Fruit fly (Drosophila melanogaster) whole organism, embryonic: ENCODE results near the gene TTLL6B.

Experiments used
- BEAF-32 ChIP-seq: fragments of 200-800 bp; sonication (Bioruptor generic); optimal IDR thresholded peaks from 3 replicates; lab custom pipeline; 2017; ENCODE audit warnings: missing biosample characterization, missing genetic modification characterization, mild to moderate bottlenecking, moderate library complexity, missing genetic modification reagents
- CG10543 ChIP-seq: fragments of 200-800 bp; sonication (Bioruptor generic); optimal IDR thresholded peaks from 3 replicates; lab custom pipeline; 2017; ENCODE audit warnings: missing biosample characterization, mild to moderate bottlenecking, missing genetic modification characterization, moderate library complexity
- CG10654 ChIP-seq: fragments of 200-800 bp; sonication (Bioruptor generic); optimal IDR thresholded peaks from 2 replicates; lab custom pipeline; 2016; ENCODE audit warnings: missing biosample characterization, missing genetic modification characterization
- CG10959 ChIP-seq: fragments of 200-800 bp; sonication (Bioruptor generic); IDR thresholded peaks from 2 replicates; pipeline ENCODE4 v1.3.6; 2022; ENCODE audit warnings: missing biosample characterization, missing genetic modification characterization
- CG12219 ChIP-seq: fragments of 200-800 bp; sonication (Bioruptor generic); optimal IDR thresholded peaks from 3 replicates; lab custom pipeline; 2018; ENCODE audit warnings: missing biosample characterization, mild to moderate bottlenecking, missing genetic modification characterization
- CG12391 ChIP-seq: fragments of 200-800 bp; sonication (Bioruptor generic); optimal IDR thresholded peaks from 3 replicates; lab custom pipeline; 2018; ENCODE audit warnings: missing biosample characterization, mild to moderate bottlenecking, missing genetic modification characterization, moderate library complexity
- CG12942 ChIP-seq: fragments of 200-800 bp; sonication (Bioruptor generic); optimal IDR thresholded peaks from 3 replicates; lab custom pipeline; 2016; ENCODE audit warnings: missing biosample characterization, missing genetic modification characterization
- CG13624 ChIP-seq: fragments of 200-800 bp; sonication (Bioruptor generic); optimal IDR thresholded peaks from 2 replicates; lab custom pipeline; 2016; ENCODE audit warnings: missing biosample characterization, missing genetic modification characterization
- CG15073 ChIP-seq: fragments of 200-800 bp; sonication (Bioruptor generic); optimal IDR thresholded peaks from 2 replicates; lab custom pipeline; 2016; ENCODE audit warnings: missing biosample characterization, missing genetic modification characterization
- CG17361 ChIP-seq: fragments of 200-800 bp; sonication (Bioruptor generic); IDR thresholded peaks from 3 replicates; pipeline ENCODE4 v1.3.6; 2022; ENCODE audit warnings: missing biosample characterization, missing genetic modification characterization
- CG17612 ChIP-seq: fragments of 200-800 bp; sonication (Bioruptor generic); IDR thresholded peaks from 2 replicates; pipeline ENCODE4 v1.3.6; 2022; ENCODE audit warnings: missing biosample characterization, missing genetic modification characterization
- CG17802 ChIP-seq: fragments of 200-800 bp; sonication (Bioruptor generic); optimal IDR thresholded peaks from 2 replicates; lab custom pipeline; 2018; ENCODE audit warnings: missing biosample characterization, mild to moderate bottlenecking, missing genetic modification characterization, moderate library complexity
- CG2120 ChIP-seq: fragments of 200-800 bp; sonication (Bioruptor generic); optimal IDR thresholded peaks from 3 replicates; lab custom pipeline; 2016; ENCODE audit warnings: missing biosample characterization, missing genetic modification characterization
- CG2875 ChIP-seq: fragments of 200-800 bp; sonication (Bioruptor generic); optimal IDR thresholded peaks from 2 replicates; lab custom pipeline; 2017; ENCODE audit warnings: missing biosample characterization, mild to moderate bottlenecking, missing genetic modification characterization, missing genetic modification reagents
- CG2889 ChIP-seq: fragments of 200-800 bp; sonication (Bioruptor generic); IDR thresholded peaks from 3 replicates; pipeline ENCODE4 v1.3.6; 2022; ENCODE audit warnings: missing biosample characterization, missing genetic modification characterization
- CG3065 ChIP-seq: fragments of 200-800 bp; sonication (Bioruptor generic); optimal IDR thresholded peaks from 2 replicates; lab custom pipeline; 2016; ENCODE audit warnings: missing biosample characterization, missing genetic modification characterization
- CG33557 ChIP-seq: fragments of 200-800 bp; sonication (Bioruptor generic); optimal IDR thresholded peaks from 2 replicates; lab custom pipeline; 2019; ENCODE audit warnings: missing biosample characterization, mild to moderate bottlenecking, missing genetic modification characterization, moderate library complexity
- CG4820 ChIP-seq: fragments of 200-800 bp; sonication (Bioruptor generic); optimal IDR thresholded peaks from 3 replicates; lab custom pipeline; 2016; ENCODE audit warnings: missing biosample characterization, missing genetic modification characterization
- CG7556 ChIP-seq: fragments of 200-800 bp; sonication (Bioruptor generic); optimal IDR thresholded peaks from 2 replicates; lab custom pipeline; 2017; ENCODE audit warnings: missing biosample characterization, mild to moderate bottlenecking, missing genetic modification characterization
- CG8765 ChIP-seq: fragments of 200-800 bp; sonication (Bioruptor generic); IDR thresholded peaks from 2 replicates; pipeline ENCODE4 v1.3.6; 2022; ENCODE audit warnings: missing biosample characterization, missing genetic modification characterization
- CG9876 ChIP-seq: fragments of 200-800 bp; sonication (Bioruptor generic); optimal IDR thresholded peaks from 2 replicates; lab custom pipeline; 2016; ENCODE audit warnings: missing biosample characterization, missing genetic modification characterization
- CHES-1-like ChIP-seq: fragments of 200-800 bp; sonication (Bioruptor generic); optimal IDR thresholded peaks from 2 replicates; lab custom pipeline; 2016; ENCODE audit warnings: missing biosample characterization, missing genetic modification characterization
- CTCF ChIP-seq: fragments of 200-800 bp; sonication (Bioruptor generic); optimal IDR thresholded peaks from 2 replicates; lab custom pipeline; 2017; ENCODE audit warnings: missing biosample characterization, mild to moderate bottlenecking, missing genetic modification characterization, moderate library complexity
- D19B ChIP-seq: fragments of 200-800 bp; sonication (Bioruptor generic); optimal IDR thresholded peaks from 2 replicates; lab custom pipeline; 2017; ENCODE audit warnings: missing biosample characterization, mild to moderate bottlenecking, missing genetic modification characterization
- HLH54F ChIP-seq: fragments of 200-800 bp; sonication (Bioruptor generic); optimal IDR thresholded peaks from 3 replicates; lab custom pipeline; 2016; ENCODE audit warnings: missing biosample characterization, missing genetic modification characterization
- HmgD ChIP-seq: fragments of 200-800 bp; sonication (Bioruptor generic); optimal IDR thresholded peaks from 3 replicates; lab custom pipeline; 2016; ENCODE audit warnings: missing biosample characterization, missing genetic modification characterization
- Hr3 ChIP-seq: fragments of 200-800 bp; sonication (Bioruptor generic); optimal IDR thresholded peaks from 3 replicates; lab custom pipeline; 2016; ENCODE audit warnings: missing biosample characterization, missing genetic modification characterization
- Kr ChIP-seq: fragments of 200-800 bp; sonication (Bioruptor generic); optimal IDR thresholded peaks from 2 replicates; lab custom pipeline; 2017; ENCODE audit warnings: missing biosample characterization, mild to moderate bottlenecking, missing genetic modification characterization
- Lhr ChIP-seq: fragments of 200-800 bp; sonication (Bioruptor generic); optimal IDR thresholded peaks from 3 replicates; lab custom pipeline; 2017; ENCODE audit warnings: mild to moderate bottlenecking, missing biosample characterization, missing genetic modification reagents, missing genetic modification characterization
- Med ChIP-seq: fragments of 200-800 bp; sonication (Bioruptor generic); peaks from one replicate; lab custom pipeline; 2016; ENCODE audit warnings: missing biosample characterization, missing genetic modification characterization, mild to moderate bottlenecking, inconsistent platforms, moderate library complexity
- Mes4 ChIP-seq: fragments of 200-800 bp; sonication (Bioruptor generic); optimal IDR thresholded peaks from 2 replicates; lab custom pipeline; 2016; ENCODE audit warnings: missing biosample characterization, missing genetic modification characterization
- Optix ChIP-seq: fragments of 200-800 bp; sonication (Bioruptor generic); IDR thresholded peaks from 3 replicates; pipeline ENCODE4 v1.3.6; 2022; ENCODE audit warnings: missing biosample characterization, missing genetic modification characterization
- Poxn ChIP-seq: fragments of 200-800 bp; sonication (Bioruptor generic); IDR thresholded peaks from 2 replicates; pipeline ENCODE4 v1.3.6; 2022; ENCODE audit warnings: missing biosample characterization, missing genetic modification characterization
- Trl ChIP-seq, 3 experiments: fragments of >200 bp in 2 of 3; fragments of 200-800 bp in 1 of 3; sonication (Bioruptor generic) in 1 of 3; optimal IDR thresholded peaks; 2 replicates in 1 of 3; 3 replicates in 2 of 3; lab custom pipeline; 2016 to 2017; ENCODE audit warnings: missing biosample characterization in 1 of 3, missing genetic modification characterization in 1 of 3
- al ChIP-seq: fragments of 200-800 bp; sonication (Bioruptor generic); IDR thresholded peaks from 2 replicates; pipeline ENCODE4 v1.3.6; 2022; ENCODE audit warnings: missing biosample characterization, missing genetic modification characterization
- gce ChIP-seq: fragments of 200-800 bp; sonication (Bioruptor generic); IDR thresholded peaks from 3 replicates; pipeline ENCODE4 v1.3.6; 2022; ENCODE audit warnings: missing biosample characterization, missing genetic modification characterization
- gsb-n ChIP-seq: fragments of 200-800 bp; sonication (Bioruptor generic); optimal IDR thresholded peaks from 3 replicates; lab custom pipeline; 2018; ENCODE audit warnings: missing biosample characterization, mild to moderate bottlenecking, missing genetic modification characterization
- ham ChIP-seq: fragments of 200-800 bp; sonication (Bioruptor generic); IDR thresholded peaks from 2 replicates; pipeline ENCODE4 v1.3.6; 2022; ENCODE audit warnings: missing biosample characterization, missing genetic modification characterization
- hb ChIP-seq: fragments of 200-800 bp; sonication (Bioruptor generic); IDR thresholded peaks from 3 replicates; pipeline ENCODE4 v1.3.6; 2022; ENCODE audit warnings: missing biosample characterization, missing genetic modification characterization; ENCODE audit not compliant: partially characterized antibody
- insv ChIP-seq, 2 experiments: fragments of 200-800 bp; sonication (Bioruptor generic); optimal IDR thresholded peaks; 3 replicates each; lab custom pipeline; 2016 to 2018; ENCODE audit warnings: missing biosample characterization in 2 of 2, missing genetic modification characterization in 2 of 2
- jing ChIP-seq: fragments of 200-800 bp; sonication (Bioruptor generic); optimal IDR thresholded peaks from 2 replicates; lab custom pipeline; 2018; ENCODE audit warnings: missing biosample characterization, mild to moderate bottlenecking, missing genetic modification characterization
- kni ChIP-seq: fragments of 200-800 bp; sonication (Bioruptor generic); optimal IDR thresholded peaks from 3 replicates; lab custom pipeline; 2017; ENCODE audit warnings: mild to moderate bottlenecking, missing biosample characterization, missing genetic modification reagents, missing genetic modification characterization
- pan ChIP-seq, 4 experiments: fragments of >200 bp in 3 of 4; fragments of 200-800 bp in 1 of 4; sonication (Bioruptor generic) in 1 of 4; optimal IDR thresholded peaks in 3 of 4; IDR thresholded peaks in 1 of 4; 2 replicates each; pipeline versions ENCODE4 v1.3.6 to Lab custom; 2017 to 2022; ENCODE audit warnings: missing biosample characterization in 2 of 4, missing genetic modification characterization in 2 of 4, mixed read lengths in 1 of 4
- pho ChIP-seq: fragments of 200-800 bp; sonication (Bioruptor generic); optimal IDR thresholded peaks from 2 replicates; lab custom pipeline; 2016; ENCODE audit warnings: missing biosample characterization, missing genetic modification characterization
- pita ChIP-seq: fragments of 200-800 bp; sonication (Bioruptor generic); optimal IDR thresholded peaks from 2 replicates; lab custom pipeline; 2017; ENCODE audit warnings: missing biosample characterization, mild to moderate bottlenecking, missing genetic modification characterization
- salm ChIP-seq: fragments of 200-800 bp; sonication (Bioruptor generic); optimal IDR thresholded peaks from 2 replicates; lab custom pipeline; 2018; ENCODE audit warnings: missing biosample characterization, mild to moderate bottlenecking, missing genetic modification characterization
- stwl ChIP-seq: fragments of 200-800 bp; sonication (Bioruptor generic); optimal IDR thresholded peaks from 3 replicates; lab custom pipeline; 2018; ENCODE audit warnings: missing biosample characterization, mild to moderate bottlenecking, missing genetic modification characterization, moderate library complexity
- sug ChIP-seq: fragments of 200-800 bp; optimal IDR thresholded peaks from 2 replicates; lab custom pipeline; 2019; ENCODE audit warnings: missing biosample characterization, mild to moderate bottlenecking, missing genetic modification characterization, moderate library complexity
- tin ChIP-seq: fragments of 200-800 bp; sonication (Bioruptor generic); optimal IDR thresholded peaks from 3 replicates; lab custom pipeline; 2016; ENCODE audit warnings: missing biosample characterization, missing genetic modification characterization
- trh ChIP-seq: fragments of 200-800 bp; sonication (Bioruptor generic); optimal IDR thresholded peaks from 2 replicates; lab custom pipeline; 2016; ENCODE audit warnings: missing biosample characterization, missing genetic modification characterization
- wdn ChIP-seq: fragments of 200-800 bp; sonication (Bioruptor generic); IDR thresholded peaks from 2 replicates; pipeline ENCODE4 v1.3.6; 2022; ENCODE audit warnings: missing biosample characterization, missing genetic modification characterization

TTLL6B gene

dm6 chr3R:27246264-27246663 lies 4.5 kb downstream of the TTLL6B start (continued):
- TF ChIP-seq CG3065 (peak; percentile 12), CG33557 (GFP tag; lab: Kevin White, UChicago) (peak; percentile 89), CG7556 (peak; percentile 86), sug (tag; lab: Kevin White, UChicago) (peak; percentile 77), HLH54F (GFP tag; lab: Kevin White, UChicago) (no peak), pita (GFP tag; lab: Kevin White, UChicago) (no peak), Hr3 (peak; percentile 68), CG2875 (peak; percentile 59), stwl (no peak), HmgD (GFP tag; lab: Kevin White, UChicago) (no peak), CG10543 (GFP tag; lab: Kevin White, UChicago) (peak; percentile 13), CG8765 (no peak), CG2120 (GFP tag; lab: Kevin White, UChicago) (peak; percentile 31), salm (peak; percentile 82), ham (GFP tag; lab: Robert Waterston, UW) (no peak), hb (no peak), wdn (GFP tag; lab: Robert Waterston, UW) (no peak), BEAF-32 (GFP tag; lab: Kevin White, UChicago) (no peak), CHES-1-like (GFP tag; lab: Kevin White, UChicago) (no peak), Optix (no peak), CG15073 (GFP tag; lab: Kevin White, UChicago) (no peak), CG12942 (GFP tag; lab: Kevin White, UChicago) (peak; percentile 46), gsb-n (tag; lab: Kevin White, UChicago) (peak; percentile 92), kni (no peak), Kr (no peak), CG13624 (GFP tag; lab: Kevin White, UChicago) (no peak), Trl (optimal IDR thresholded peaks at IDR 0.05; lab: Kevin White, UChicago) (no peak), Trl (GFP tag; optimal IDR thresholded peaks at IDR 0.05; lab: Kevin White, UChicago) (no peak), Poxn (GFP tag; lab: Robert Waterston, UW) (no peak), jing (GFP tag; lab: Kevin White, UChicago) (no peak), CG12219 (GFP tag; lab: Kevin White, UChicago) (peak; percentile 61), Mes4 (no peak), CG10959 (GFP tag; lab: Robert Waterston, UW) (no peak), CG17802 (no peak), al (GFP tag; lab: Robert Waterston, UW) (peak; percentile 53; the same call in 1 of the 2 replicates), insv (GFP tag; optimal IDR thresholded peaks at IDR 0.05; lab: Kevin White, UChicago) (no peak), Lhr (GFP tag; lab: Kevin White, UChicago) (peak; percentile 42), gce (GFP tag; lab: Robert Waterston, UW) (peak; percentile 33; the same call in 1 of the 3 replicates), D19B (peak; percentile 10), trh (GFP tag; lab: Kevin White, UChicago) (no peak), CG4820 (GFP tag; lab: Kevin White, UChicago) (peak; percentile 50), pho (no peak), CG2889 (GFP tag; lab: Robert Waterston, UW) (no peak), CG12391 (tag; lab: Kevin White, UChicago) (peak; percentile 91), pan (optimal IDR thresholded peaks at IDR 0.05; lab: Kevin White, UChicago) (no peak), pan (GFP tag; optimal IDR thresholded peaks at IDR 0.05 in 1 of 2, IDR thresholded peaks at IDR 0.05 in 1 of 2) (peak in 1 of 2 experiments; percentile 81), CG17612 (no peak), Med (GFP tag; lab: Kevin White, UChicago) (no peak), CTCF (peak; percentile 19), CG10654 (GFP tag; lab: Kevin White, UChicago) (peak; percentile 33), CG9876 (GFP tag; lab: Kevin White, UChicago) (no peak), CG17361 (peak; percentile 94), tin (GFP tag; lab: Kevin White, UChicago) (peak; percentile 61)
